Fruit fly (Drosophila melanogaster) whole organism, embryonic: ENCODE measurements around the gene JIL-1.

Experiments
- Antp ChIP-seq: fragments of 200-800 bp; sonication (Bioruptor generic); optimal IDR thresholded peaks from 3 replicates; lab custom pipeline; 2016; ENCODE audit warnings: missing biosample characterization, missing genetic modification characterization
- C15 ChIP-seq: fragments of 200-800 bp; sonication (Bioruptor generic); IDR thresholded peaks from 3 replicates; pipeline ENCODE4 v1.3.6; 2022; ENCODE audit warnings: missing biosample characterization, missing genetic modification characterization
- CG12071 ChIP-seq: fragments of 200-800 bp; sonication (Bioruptor generic); optimal IDR thresholded peaks from 3 replicates; lab custom pipeline; 2018; ENCODE audit warnings: missing biosample characterization, mild to moderate bottlenecking, missing genetic modification characterization
- CG12659 ChIP-seq: fragments of 200-800 bp; sonication (Bioruptor generic); optimal IDR thresholded peaks from 3 replicates; lab custom pipeline; 2017; ENCODE audit warnings: mild to moderate bottlenecking, missing biosample characterization, missing genetic modification reagents, missing genetic modification characterization
- CG13775 ChIP-seq: fragments of 200-800 bp; sonication (Bioruptor generic); optimal IDR thresholded peaks from 3 replicates; lab custom pipeline; 2017; ENCODE audit warnings: missing biosample characterization, mild to moderate bottlenecking, missing genetic modification characterization
- CG13894 ChIP-seq: fragments of 200-800 bp; sonication (Bioruptor generic); optimal IDR thresholded peaks from 3 replicates; lab custom pipeline; 2018; ENCODE audit warnings: missing biosample characterization, mild to moderate bottlenecking, missing genetic modification characterization, moderate library complexity
- CG1529 ChIP-seq: fragments of 200-800 bp; sonication (Bioruptor generic); optimal IDR thresholded peaks from 3 replicates; lab custom pipeline; 2018; ENCODE audit warnings: missing biosample characterization, missing genetic modification characterization
- CG17385 ChIP-seq: fragments of 200-800 bp; sonication (Bioruptor generic); optimal IDR thresholded peaks from 3 replicates; lab custom pipeline; 2018; ENCODE audit warnings: missing biosample characterization, mild to moderate bottlenecking, missing genetic modification characterization
- CG1832 ChIP-seq: fragments of 200-800 bp; sonication (Bioruptor generic); optimal IDR thresholded peaks from 2 replicates; lab custom pipeline; 2017; ENCODE audit warnings: missing biosample characterization, mild to moderate bottlenecking, missing genetic modification characterization, inconsistent platforms
- CG2199 ChIP-seq: fragments of 200-800 bp; sonication (Bioruptor generic); IDR thresholded peaks from 3 replicates; pipeline ENCODE4 v1.3.6; 2022; ENCODE audit warnings: missing biosample characterization, missing genetic modification characterization
- CG2875 ChIP-seq: fragments of 200-800 bp; sonication (Bioruptor generic); optimal IDR thresholded peaks from 2 replicates; lab custom pipeline; 2017; ENCODE audit warnings: missing biosample characterization, mild to moderate bottlenecking, missing genetic modification characterization, missing genetic modification reagents
- CG31365 ChIP-seq: fragments of 200-800 bp; sonication (Bioruptor generic); optimal IDR thresholded peaks from 2 replicates; lab custom pipeline; 2018; ENCODE audit warnings: missing biosample characterization, mild to moderate bottlenecking, missing genetic modification characterization
- CG3726 ChIP-seq: fragments of 200-800 bp; sonication (Bioruptor generic); IDR thresholded peaks from 3 replicates; pipeline ENCODE4, ENCODE4 v1.3.6; 2022; ENCODE audit warnings: missing biosample characterization, missing genetic modification characterization
- CG6791 ChIP-seq: fragments of 200-800 bp; sonication (Bioruptor generic); IDR thresholded peaks from 3 replicates; pipeline ENCODE4 v1.3.6; 2022; ENCODE audit warnings: missing biosample characterization, missing genetic modification characterization; ENCODE audit not compliant: partially characterized antibody
- CG8290 ChIP-seq, 3 experiments: fragments of 200-800 bp; sonication (Bioruptor generic); optimal IDR thresholded peaks; 2 replicates each; lab custom pipeline; 2016 to 2019; ENCODE audit warnings: missing biosample characterization in 3 of 3, missing genetic modification characterization in 3 of 3, mild to moderate bottlenecking in 2 of 3, moderate library complexity in 1 of 3
- Camta ChIP-seq: fragments of 200-800 bp; sonication (Bioruptor generic); optimal IDR thresholded peaks from 2 replicates; lab custom pipeline; 2016; ENCODE audit warnings: missing biosample characterization, missing genetic modification characterization
- CkIIα-i1 ChIP-seq: fragments of 200-800 bp; sonication (Bioruptor generic); IDR thresholded peaks from 2 replicates; pipeline ENCODE4 v1.3.6; 2022; ENCODE audit warnings: missing biosample characterization, missing genetic modification characterization
- D19B ChIP-seq: fragments of 200-800 bp; sonication (Bioruptor generic); optimal IDR thresholded peaks from 2 replicates; lab custom pipeline; 2017; ENCODE audit warnings: missing biosample characterization, mild to moderate bottlenecking, missing genetic modification characterization
- Dad ChIP-seq: fragments of 200-800 bp; sonication (Bioruptor generic); optimal IDR thresholded peaks from 3 replicates; lab custom pipeline; 2016; ENCODE audit warnings: missing biosample characterization, missing genetic modification characterization
- Deaf1 ChIP-seq: fragments of 200-800 bp; optimal IDR thresholded peaks from 3 replicates; lab custom pipeline; 2019; ENCODE audit warnings: missing biosample characterization, mild to moderate bottlenecking, missing genetic modification characterization, moderate library complexity
- H15 ChIP-seq: fragments of 200-800 bp; sonication (Bioruptor generic); IDR thresholded peaks from 3 replicates; pipeline ENCODE4 v1.3.6; 2022; ENCODE audit warnings: missing biosample characterization, missing genetic modification characterization
- Jarid2 ChIP-seq: fragments of 200-800 bp; sonication (Bioruptor generic); optimal IDR thresholded peaks from 3 replicates; lab custom pipeline; 2017; ENCODE audit warnings: mild to moderate bottlenecking, missing biosample characterization, missing genetic modification reagents, missing genetic modification characterization
- Nf-YA ChIP-seq: fragments of 200-800 bp; sonication (Bioruptor generic); IDR thresholded peaks from 2 replicates; pipeline ENCODE4 v1.3.6; 2022; ENCODE audit warnings: missing biosample characterization, missing genetic modification characterization
- Nf-YC ChIP-seq: fragments of 200-800 bp; optimal IDR thresholded peaks from 3 replicates; lab custom pipeline; 2019; ENCODE audit warnings: missing biosample characterization, mild to moderate bottlenecking, missing genetic modification characterization, moderate library complexity
- Opbp ChIP-seq: fragments of 200-800 bp; sonication (Bioruptor generic); IDR thresholded peaks from 3 replicates; pipeline ENCODE4 v1.3.6; 2022; ENCODE audit warnings: missing biosample characterization, missing genetic modification characterization; ENCODE audit not compliant: partially characterized antibody
- Optix ChIP-seq: fragments of 200-800 bp; sonication (Bioruptor generic); IDR thresholded peaks from 3 replicates; pipeline ENCODE4 v1.3.6; 2022; ENCODE audit warnings: missing biosample characterization, missing genetic modification characterization
- Rfx ChIP-seq: fragments of 200-800 bp; sonication (Bioruptor generic); IDR thresholded peaks from 2 replicates; pipeline ENCODE4 v1.3.6; 2022; ENCODE audit warnings: missing biosample characterization, missing genetic modification characterization
- Rx ChIP-seq: fragments of 200-800 bp; sonication (Bioruptor generic); IDR thresholded peaks from 2 replicates; pipeline ENCODE4 v1.3.6; 2022; ENCODE audit warnings: missing biosample characterization, missing genetic modification characterization
- Trl ChIP-seq, 3 experiments: fragments of >200 bp in 2 of 3; fragments of 200-800 bp in 1 of 3; sonication (Bioruptor generic) in 1 of 3; optimal IDR thresholded peaks; 2 replicates in 1 of 3; 3 replicates in 2 of 3; lab custom pipeline; 2016 to 2017; ENCODE audit warnings: missing biosample characterization in 1 of 3, missing genetic modification characterization in 1 of 3
- Xbp1 ChIP-seq: fragments of 200-800 bp; sonication (Bioruptor generic); optimal IDR thresholded peaks from 3 replicates; lab custom pipeline; 2016; ENCODE audit warnings: missing biosample characterization, mild to moderate bottlenecking, missing genetic modification characterization
- cad ChIP-seq: fragments of >200 bp; optimal IDR thresholded peaks from 2 replicates; lab custom pipeline; 2017; ENCODE audit warnings: missing biosample characterization, missing genetic modification characterization
- chinmo ChIP-seq: fragments of 200-800 bp; sonication (Bioruptor generic); IDR thresholded peaks from 4 replicates; pipeline ENCODE4 v1.3.6; 2022; ENCODE audit warnings: missing biosample characterization, missing genetic modification characterization; ENCODE audit not compliant: partially characterized antibody
- chm ChIP-seq: fragments of 200-800 bp; sonication (Bioruptor generic); IDR thresholded peaks from 2 replicates; pipeline ENCODE4 v1.3.6; 2022; ENCODE audit warnings: missing biosample characterization, missing genetic modification characterization
- chn ChIP-seq: fragments of 200-800 bp; sonication (Bioruptor generic); optimal IDR thresholded peaks from 2 replicates; lab custom pipeline; 2016; ENCODE audit warnings: missing biosample characterization, missing genetic modification characterization
- ci ChIP-seq: fragments of 200-800 bp; sonication (Bioruptor generic); IDR thresholded peaks from 3 replicates; pipeline ENCODE4 v1.3.6; 2022; ENCODE audit warnings: missing biosample characterization, missing genetic modification characterization
- crol ChIP-seq: fragments of 200-800 bp; sonication (Bioruptor generic); IDR thresholded peaks from 2 replicates; pipeline ENCODE4 v1.3.6; 2022; ENCODE audit warnings: missing biosample characterization, missing genetic modification characterization
- gcm2 ChIP-seq: fragments of 200-800 bp; sonication (Bioruptor generic); optimal IDR thresholded peaks from 2 replicates; lab custom pipeline; 2016; ENCODE audit warnings: missing biosample characterization, missing genetic modification characterization
- gro ChIP-seq: fragments of 200-800 bp; sonication (Bioruptor generic); optimal IDR thresholded peaks from 2 replicates; lab custom pipeline; 2016; ENCODE audit warnings: missing biosample characterization, missing genetic modification characterization
- inv ChIP-seq: fragments of 200-800 bp; sonication (Bioruptor generic); IDR thresholded peaks from 2 replicates; pipeline ENCODE4 v1.3.6; 2022; ENCODE audit warnings: missing biosample characterization, missing genetic modification characterization; ENCODE audit not compliant: partially characterized antibody
- kni ChIP-seq: fragments of 200-800 bp; sonication (Bioruptor generic); optimal IDR thresholded peaks from 3 replicates; lab custom pipeline; 2017; ENCODE audit warnings: mild to moderate bottlenecking, missing biosample characterization, missing genetic modification reagents, missing genetic modification characterization
- mam ChIP-seq: fragments of 200-800 bp; sonication (Bioruptor generic); optimal IDR thresholded peaks from 3 replicates; lab custom pipeline; 2016; ENCODE audit warnings: missing biosample characterization, missing genetic modification characterization
- nerfin-1 ChIP-seq: fragments of 200-800 bp; sonication (Bioruptor generic); optimal IDR thresholded peaks from 3 replicates; lab custom pipeline; 2019; ENCODE audit warnings: missing biosample characterization, mild to moderate bottlenecking, missing genetic modification characterization, moderate library complexity
- onecut ChIP-seq: fragments of 200-800 bp; sonication (Bioruptor generic); IDR thresholded peaks from 2 replicates; pipeline ENCODE4 v1.3.6; 2022; ENCODE audit warnings: missing biosample characterization, missing genetic modification characterization
- pan ChIP-seq, 4 experiments: fragments of >200 bp in 3 of 4; fragments of 200-800 bp in 1 of 4; sonication (Bioruptor generic) in 1 of 4; optimal IDR thresholded peaks in 3 of 4; IDR thresholded peaks in 1 of 4; 2 replicates each; pipeline versions ENCODE4 v1.3.6 to Lab custom; 2017 to 2022; ENCODE audit warnings: missing biosample characterization in 2 of 4, missing genetic modification characterization in 2 of 4, mixed read lengths in 1 of 4
- pros ChIP-seq: fragments of 200-800 bp; sonication (Bioruptor generic); optimal IDR thresholded peaks from 3 replicates; lab custom pipeline; 2019; ENCODE audit warnings: missing biosample characterization, mild to moderate bottlenecking, missing genetic modification characterization, moderate library complexity
- toy ChIP-seq: fragments of 200-800 bp; sonication (Bioruptor generic); IDR thresholded peaks from 2 replicates; pipeline ENCODE4 v1.3.6; 2022; ENCODE audit warnings: missing biosample characterization, missing genetic modification characterization
- vfl ChIP-seq: fragments of 200-800 bp; sonication (Bioruptor generic); optimal IDR thresholded peaks from 2 replicates; lab custom pipeline; 2016; ENCODE audit warnings: missing biosample characterization, missing genetic modification characterization
- yki ChIP-seq: fragments of >200 bp; optimal IDR thresholded peaks from 3 replicates; lab custom pipeline; 2018
- z ChIP-seq: fragments of 200-800 bp; sonication (Bioruptor generic); IDR thresholded peaks from 3 replicates; pipeline ENCODE4 v1.3.6; 2022; ENCODE audit warnings: missing biosample characterization, missing genetic modification characterization

Gene JIL-1

DNA sequence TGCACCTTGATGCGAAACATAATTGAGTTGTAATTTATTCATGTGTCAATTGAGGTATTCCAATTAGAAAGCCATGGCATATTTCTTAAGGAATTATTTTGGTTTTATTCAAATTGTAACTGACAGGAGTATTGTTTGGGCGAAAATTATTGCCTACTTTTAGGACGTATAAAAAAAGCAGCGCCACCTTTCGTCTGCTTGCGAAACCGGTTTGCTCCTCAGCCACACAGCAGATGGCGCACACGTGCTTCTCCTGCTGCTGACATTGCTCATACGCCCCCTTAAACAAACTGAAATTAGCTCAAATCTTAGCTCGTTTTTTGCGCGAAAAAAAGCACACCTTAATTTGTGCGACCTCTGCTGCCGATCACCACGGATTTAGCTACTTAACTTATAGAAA, 45.1 kb downstream of the JIL-1 start (continued):
- TF ChIP-seq Rx (GFP tag; lab: Robert Waterston, UW) (peak; percentile 71), CG13775 (GFP tag; lab: Kevin White, UChicago) (peak; percentile 51), Optix (GFP tag; lab: Robert Waterston, UW) (peak; percentile 74), Camta (peak; percentile 76), chinmo (GFP tag; lab: Robert Waterston, UW) (no peak)

DNA sequence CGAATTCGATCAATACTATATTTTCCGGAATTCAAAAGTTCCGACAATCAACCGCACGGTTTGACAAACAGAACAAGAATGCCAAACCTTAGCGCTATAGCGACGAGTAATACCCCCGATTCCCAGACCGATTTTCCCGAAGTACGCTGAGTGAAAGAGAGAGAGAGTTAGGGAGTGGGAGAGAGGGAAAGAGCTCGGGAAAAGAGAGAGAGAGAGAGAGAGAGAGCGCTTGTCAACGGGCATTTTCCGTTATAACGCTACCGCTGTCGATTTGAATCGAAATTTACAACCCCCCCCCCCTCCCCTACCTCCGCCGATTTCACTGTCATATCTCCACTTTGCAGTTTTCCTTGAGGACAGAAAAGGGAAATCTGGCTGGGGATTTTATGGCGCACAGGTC, 46.4 kb downstream of the JIL-1 start:
- TF ChIP-seq nerfin-1 (tag; lab: Kevin White, UChicago) = peak; percentile 26
- TF ChIP-seq CG13894 (tag; lab: Kevin White, UChicago) = peak; percentile 81
- TF ChIP-seq Rfx (GFP tag; lab: Robert Waterston, UW) = 0 out of 2 replicates have a peak, but pooled peaks have one; percentile 10
- TF ChIP-seq pan (optimal IDR thresholded peaks at IDR 0.05; lab: Kevin White, UChicago) = no peak
- peak in 1 of 2 experiments; percentile 18 for TF ChIP-seq pan (GFP tag; optimal IDR thresholded peaks at IDR 0.05 in 1 of 2, IDR thresholded peaks at IDR 0.05 in 1 of 2)
- TF ChIP-seq CG12071 (GFP tag; lab: Kevin White, UChicago) = no peak
- no peak for TF ChIP-seq toy (GFP tag; lab: Robert Waterston, UW)
- peak; percentile 68 for TF ChIP-seq yki (lab: Kevin White, UChicago)
- peak; percentile 52 for TF ChIP-seq pros (GFP tag; lab: Kevin White, UChicago)
- peak; percentile 0 for TF ChIP-seq CG17385 (GFP tag; lab: Kevin White, UChicago)
- 0 out of 3 replicates have a peak, but pooled peaks have one; percentile 18 for TF ChIP-seq Opbp (GFP tag; lab: Robert Waterston, UW)
- TF ChIP-seq chm (GFP tag; lab: Robert Waterston, UW) = peak; percentile 40; the same call in 1 of the 2 replicates
- peak; percentile 67 for TF ChIP-seq CG1832 (GFP tag; lab: Kevin White, UChicago)
- TF ChIP-seq CG1529 (GFP tag; lab: Kevin White, UChicago) = peak; percentile 97
- TF ChIP-seq cad (GFP tag; lab: Kevin White, UChicago) = peak; percentile 29
- TF ChIP-seq Deaf1 (tag; lab: Kevin White, UChicago) = peak; percentile 89
- no peak for TF ChIP-seq Nf-YA (GFP tag; lab: Robert Waterston, UW)
- no peak for TF ChIP-seq CG31365 (tag; lab: Kevin White, UChicago)
- peak; percentile 22 for TF ChIP-seq CG2875
- peak; percentile 24 for TF ChIP-seq kni (GFP tag; lab: Kevin White, UChicago)
- no peak for TF ChIP-seq vfl
- TF ChIP-seq Trl (optimal IDR thresholded peaks at IDR 0.05; lab: Kevin White, UChicago) = peak; percentile 72 to 94
- no peak for TF ChIP-seq Trl (GFP tag; optimal IDR thresholded peaks at IDR 0.05; lab: Kevin White, UChicago)
- TF ChIP-seq onecut (GFP tag; lab: Robert Waterston, UW) = peak; percentile 22; the same call in 1 of the 2 replicates
- peak; percentile 63 for TF ChIP-seq CG8290 (GFP tag; optimal IDR thresholded peaks at IDR 0.05; lab: Kevin White, UChicago)
- peak in 1 of 2 experiments; percentile 63 for TF ChIP-seq CG8290 (tag; optimal IDR thresholded peaks at IDR 0.05; lab: Kevin White, UChicago)
- peak; percentile 65; the same call in 1 of the 3 replicates for TF ChIP-seq CG6791
- TF ChIP-seq ci = 0 out of 3 replicates have a peak, but pooled peaks have one; percentile 35
- peak; percentile 16 for TF ChIP-seq Jarid2 (GFP tag; lab: Kevin White, UChicago)
- TF ChIP-seq crol (GFP tag; lab: Robert Waterston, UW) = peak; percentile 91
- 0 out of 3 replicates have a peak, but pooled peaks have one; percentile 16 for TF ChIP-seq CG2199
- TF ChIP-seq z (GFP tag; lab: Robert Waterston, UW) = peak; percentile 87
- no peak for TF ChIP-seq Xbp1 (GFP tag; lab: Kevin White, UChicago)

DNA sequence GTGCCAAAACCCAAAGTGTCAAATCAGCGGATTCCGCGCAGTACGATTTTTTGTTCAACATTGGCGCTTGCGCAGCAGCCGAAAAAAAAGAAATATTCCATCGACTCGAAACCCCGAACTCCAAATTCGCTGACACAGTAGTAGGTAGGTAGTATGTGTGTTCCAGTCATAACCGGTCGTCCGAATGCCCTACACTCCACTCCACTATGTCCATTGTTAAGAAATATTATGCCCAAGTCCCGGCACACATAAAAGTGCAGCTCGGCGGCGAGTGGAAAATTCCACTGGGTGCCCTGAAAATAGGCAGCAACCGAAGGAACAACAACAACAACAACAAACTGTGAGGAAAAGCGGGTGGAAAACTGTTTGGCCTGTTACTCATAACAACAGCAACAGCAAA, 48.0 kb downstream of the JIL-1 start:
- TF ChIP-seq H15 (GFP tag; lab: Robert Waterston, UW) = no peak
- no peak for TF ChIP-seq CkIIα-i1 (GFP tag; lab: Robert Waterston, UW)
- no peak for TF ChIP-seq mam (GFP tag; lab: Kevin White, UChicago)
- TF ChIP-seq D19B (GFP tag; lab: Kevin White, UChicago) = no peak
- TF ChIP-seq Dad (GFP tag; lab: Kevin White, UChicago) = no peak
- TF ChIP-seq CG12659 (GFP tag; lab: Kevin White, UChicago) = no peak
- no peak for TF ChIP-seq C15 (GFP tag; lab: Robert Waterston, UW)
- TF ChIP-seq chn (GFP tag; lab: Kevin White, UChicago) = peak; percentile 16
- TF ChIP-seq inv (GFP tag; lab: Robert Waterston, UW) = no peak
- TF ChIP-seq Antp (GFP tag; lab: Kevin White, UChicago) = no peak
- TF ChIP-seq CG3726 (GFP tag; lab: Robert Waterston, UW) = no peak
- no peak for TF ChIP-seq Nf-YC
- TF ChIP-seq gcm2 (GFP tag; lab: Kevin White, UChicago) = no peak
- TF ChIP-seq gro (GFP tag; lab: Kevin White, UChicago) = no peak
